Fruit fly (Drosophila melanogaster) whole organism, prepupa: ENCODE measurements around the gene CG32271.
A peak's percentile ranks its signal among the peaks of the same experiment; 100 is the strongest.

Source experiments
- Blimp-1 ChIP-seq: fragments of 200-800 bp; sonication (Bioruptor generic); optimal IDR thresholded peaks from 3 replicates; lab custom pipeline; 2017; ENCODE audit warnings: missing biosample characterization, missing genetic modification characterization, mild to moderate bottlenecking, moderate library complexity, missing genetic modification reagents
- CG16779 ChIP-seq: fragments of 200-800 bp; sonication (Bioruptor generic); optimal IDR thresholded peaks from 3 replicates; lab custom pipeline; 2017; ENCODE audit warnings: missing biosample characterization, mild to moderate bottlenecking, missing genetic modification characterization
- CG3032 ChIP-seq: fragments of 200-800 bp; optimal IDR thresholded peaks from 2 replicates; lab custom pipeline; 2019; ENCODE audit warnings: missing biosample characterization, mild to moderate bottlenecking, missing genetic modification characterization, moderate library complexity
- CG31627 ChIP-seq: fragments of 200-800 bp; sonication (Bioruptor generic); optimal IDR thresholded peaks from 3 replicates; lab custom pipeline; 2016; ENCODE audit warnings: missing biosample characterization, missing genetic modification characterization
- CG4318 ChIP-seq: fragments of 200-800 bp; sonication (Bioruptor generic); optimal IDR thresholded peaks from 3 replicates; lab custom pipeline; 2017; ENCODE audit warnings: missing biosample characterization, mild to moderate bottlenecking, missing genetic modification characterization
- CG6792 ChIP-seq: fragments of 200-800 bp; sonication (Bioruptor generic); optimal IDR thresholded peaks from 3 replicates; lab custom pipeline; 2016; ENCODE audit warnings: missing biosample characterization, missing genetic modification characterization
- CG8319 ChIP-seq: fragments of 200-800 bp; sonication (Bioruptor generic); optimal IDR thresholded peaks from 3 replicates; lab custom pipeline; 2016; ENCODE audit warnings: missing biosample characterization, missing genetic modification characterization
- CG9139 ChIP-seq: fragments of 200-800 bp; sonication (Bioruptor generic); optimal IDR thresholded peaks from 3 replicates; lab custom pipeline; 2017; ENCODE audit warnings: missing biosample characterization, mild to moderate bottlenecking, missing genetic modification characterization
- Eip75B ChIP-seq: fragments of 200-800 bp; sonication (Bioruptor generic); optimal IDR thresholded peaks from 3 replicates; lab custom pipeline; 2016; ENCODE audit warnings: missing biosample characterization, missing genetic modification characterization
- Smox ChIP-seq: fragments of 200-800 bp; sonication (Bioruptor generic); optimal IDR thresholded peaks from 3 replicates; lab custom pipeline; 2016; ENCODE audit warnings: missing biosample characterization, missing genetic modification characterization
- cyc ChIP-seq: fragments of 200-800 bp; sonication (Bioruptor generic); optimal IDR thresholded peaks from 3 replicates; lab custom pipeline; 2016; ENCODE audit warnings: missing biosample characterization, missing genetic modification characterization
- eg ChIP-seq: fragments of 200-800 bp; sonication (Bioruptor generic); IDR thresholded peaks from 3 replicates; pipeline ENCODE4 v1.3.6; 2022; ENCODE audit warnings: missing biosample characterization, missing genetic modification characterization
- esn ChIP-seq: fragments of 200-800 bp; sonication (Bioruptor generic); optimal IDR thresholded peaks from 2 replicates; lab custom pipeline; 2016; ENCODE audit warnings: missing biosample characterization, mild to moderate bottlenecking, missing genetic modification characterization, moderate library complexity
- svp ChIP-seq: fragments of 200-800 bp; sonication (Bioruptor generic); peaks from one replicate; lab custom pipeline; 2016; ENCODE audit warnings: missing biosample characterization, missing genetic modification characterization
- topi ChIP-seq: fragments of 200-800 bp; sonication (Bioruptor generic); optimal IDR thresholded peaks from 3 replicates; lab custom pipeline; 2016; ENCODE audit warnings: missing biosample characterization, missing genetic modification characterization

Gene CG32271

dm6 chr3L:3159309-3160194 lies 43.4 kb downstream of the CG32271 start, which contains the start of the genes ND-30 and CG15812:
Gene ND-30 (minus strand): TSS chr3L:3159578.
Gene CG15812 (plus strand): TSS chr3L:3159991.
- TF ChIP-seq CG8319: no peak
- TF ChIP-seq cyc (GFP tag; lab: Kevin White, UChicago): peak; percentile 21
- no peak for TF ChIP-seq CG4318 (GFP tag; lab: Kevin White, UChicago)
- TF ChIP-seq Smox (GFP tag; lab: Kevin White, UChicago): no peak
- peak; percentile 14 for TF ChIP-seq CG3032 (tag; lab: Kevin White, UChicago)
- TF ChIP-seq esn (GFP tag; lab: Kevin White, UChicago): peak; percentile 48
- no peak for TF ChIP-seq topi

dm6 chr3L:3157651-3158050 lies 45.3 kb downstream of the CG32271 start:
- TF ChIP-seq eg (GFP tag; lab: Robert Waterston, UW): no peak
- TF ChIP-seq CG4318 (GFP tag; lab: Kevin White, UChicago): no peak
- TF ChIP-seq svp: no peak
- no peak for TF ChIP-seq CG9139 (GFP tag; lab: Kevin White, UChicago)
- TF ChIP-seq Eip75B (GFP tag; lab: Kevin White, UChicago): no peak
- TF ChIP-seq CG6792 (GFP tag; lab: Kevin White, UChicago): no peak
- no peak for TF ChIP-seq CG16779 (tag; lab: Kevin White, UChicago)
- TF ChIP-seq CG31627: no peak
- TF ChIP-seq topi: no peak
- no peak for TF ChIP-seq Blimp-1 (GFP tag; lab: Kevin White, UChicago)
- TF ChIP-seq, all 60 proteins: peak for 0
